Worm (Caenorhabditis elegans): ENCODE measurements around the gene srh-27.

- TF ChIP-seq mdl-1 (tag; optimal IDR thresholded peaks at IDR 0.05) (no peak), mbf-1 (tag; optimal IDR thresholded peaks at IDR 0.05) (no peak), unc-62 (GFP tag; optimal IDR thresholded peaks at IDR 0.05) (no peak), elt-3 (tag; optimal IDR thresholded peaks at IDR 0.05) (no peak), nhr-11 (tag; optimal IDR thresholded peaks at IDR 0.05) (no peak), skn-1 (tag; optimal IDR thresholded peaks at IDR 0.05) (no peak)
Observed at ce11 chrII:12429743-12430142, 18.6 kb upstream of the srh-27 start, which contains the start of gene Y57A10C.8.

Measured in whole organism, L2 larva.